Fruit fly (Drosophila melanogaster) whole organism, embryonic: Measurements from ENCODE around the gene CG2157.

Experiments
- dati ChIP-seq: fragments of 200-800 bp; sonication (Bioruptor generic); IDR thresholded peaks from 2 replicates; pipeline ENCODE4 v1.3.6; 2022; ENCODE audit warnings: missing biosample characterization, missing genetic modification characterization
- jigr1 ChIP-seq: fragments of 200-800 bp; sonication (Bioruptor generic); IDR thresholded peaks from 3 replicates; pipeline ENCODE4 v1.3.6; 2022; ENCODE audit warnings: missing biosample characterization, missing genetic modification characterization

DNA sequence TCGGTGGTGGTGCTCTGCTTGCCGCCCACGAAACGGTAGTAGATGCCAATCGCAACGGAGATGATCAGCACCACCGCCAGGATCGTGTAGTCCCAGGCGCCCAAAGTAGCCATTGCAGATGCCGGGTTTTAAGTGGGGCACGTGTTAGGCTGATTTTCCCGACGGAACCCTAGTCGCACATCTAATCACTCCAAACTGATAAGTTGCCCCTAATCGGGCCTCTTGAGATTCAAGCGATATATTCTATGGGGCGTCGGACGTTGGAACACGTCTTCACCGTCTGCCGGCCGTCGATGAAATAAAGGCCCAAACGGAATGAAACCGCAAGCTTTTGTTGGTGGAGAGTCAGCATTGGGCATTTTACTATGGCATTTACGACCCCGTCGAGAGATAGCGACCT lies 24.3 kb upstream of the CG2157 start, which contains the start of gene CG32669:
- TF ChIP-seq jigr1, result no peak
- no peak for TF ChIP-seq dati (GFP tag; lab: Robert Waterston, UW)
